Worm (Caenorhabditis elegans): ENCODE measurements around the gene Y45F3A.4.

The Y45F3A.4 gene

ce11 chrIII:10533310-10533709 is 41.9 kb downstream of the Y45F3A.4 start (continued):
- TF ChIP-seq tbp1 (GFP tag; optimal IDR thresholded peaks at IDR 0.05) (peak; percentile 18), nhr-179 (tag; optimal IDR thresholded peaks at IDR 0.05) (no peak), lsl-1 (GFP tag; optimal IDR thresholded peaks at IDR 0.05) (no peak), K11D2.4 (GFP tag; IDR thresholded peaks at IDR 0.05) (no peak), lin-35 (GFP tag; optimal IDR thresholded peaks at IDR 0.05) (no peak), atf-7 (tag; optimal IDR thresholded peaks at IDR 0.05) (peak; percentile 32), madf-3 (GFP tag; IDR thresholded peaks at IDR 0.05) (no peak), B0035.1 (tag; optimal IDR thresholded peaks at IDR 0.05) (no peak)

- TF ChIP-seq hlh-26 (GFP tag; conservative IDR thresholded peaks at IDR 0.05) = no peak
- 0 out of 2 replicates have a peak, but pooled peaks have one; percentile 65 for TF ChIP-seq madf-3 (GFP tag; IDR thresholded peaks at IDR 0.05)
Measured at ce11 chrIII:10527446-10527845, 47.8 kb downstream of the Y45F3A.4 start.

- no peak for TF ChIP-seq ama-1 (optimal IDR thresholded peaks at IDR 0.05)
- TF ChIP-seq ama-1 (GFP tag; optimal IDR thresholded peaks at IDR 0.05) = no peak
- TF ChIP-seq cebp-1 (GFP tag; IDR thresholded peaks at IDR 0.05) = no peak
- TF ChIP-seq cebp-1 (tag; optimal IDR thresholded peaks at IDR 0.05) = peak; percentile 3
Measured at ce11 chrIII:10525927-10526326, 49.3 kb downstream of the Y45F3A.4 start.

- TF ChIP-seq snpc-4 (GFP tag; optimal IDR thresholded peaks at IDR 0.05) (peak; percentile 21), snpc-4 (tag; optimal IDR thresholded peaks at IDR 0.05) (peak in 3 of 4 experiments; percentile 53 to 74 (median 59)), nfya-1 (tag; optimal IDR thresholded peaks at IDR 0.05; ENCODE audit: borderline replicate concordance, insufficient read depth) (no peak)
Measured at ce11 chrIII:10524823-10525222, 50.4 kb downstream of the Y45F3A.4 start.

ce11 chrIII:10523025-10523424 is 52.2 kb downstream of the Y45F3A.4 start:
- TF ChIP-seq ceh-40 (GFP tag; IDR thresholded peaks at IDR 0.05) = no peak

All from whole organism, young adult.